Fruit fly (Drosophila melanogaster) whole organism, pupa: ENCODE results near the gene gammaCOP.

Experiments
- CG10348 ChIP-seq: fragments of 200-800 bp; sonication (Bioruptor generic); IDR thresholded peaks from 2 replicates; pipeline ENCODE4 v1.3.6; 2022; ENCODE audit warnings: missing biosample characterization, missing genetic modification characterization
- CG12605 ChIP-seq: fragments of 200-800 bp; sonication (Bioruptor generic); IDR thresholded peaks from 2 replicates; pipeline ENCODE4 v1.3.6; 2022; ENCODE audit warnings: missing biosample characterization, missing genetic modification characterization
- CG13204 ChIP-seq: fragments of 200-800 bp; sonication (Bioruptor generic); optimal IDR thresholded peaks from 2 replicates; lab custom pipeline; 2018; ENCODE audit warnings: missing biosample characterization, mild to moderate bottlenecking, missing genetic modification characterization, moderate library complexity
- CG14655 ChIP-seq: fragments of 200-800 bp; sonication (Bioruptor generic); optimal IDR thresholded peaks from 3 replicates; lab custom pipeline; 2017; ENCODE audit warnings: mild to moderate bottlenecking, missing biosample characterization, missing genetic modification reagents, missing genetic modification characterization
- CG15710 ChIP-seq: fragments of 200-800 bp; sonication (Bioruptor generic); optimal IDR thresholded peaks from 2 replicates; lab custom pipeline; 2018; ENCODE audit warnings: missing biosample characterization, mild to moderate bottlenecking, missing genetic modification characterization, moderate library complexity
- CG17806 ChIP-seq: fragments of 200-800 bp; sonication (Bioruptor generic); optimal IDR thresholded peaks from 2 replicates; lab custom pipeline; 2018; ENCODE audit warnings: missing biosample characterization, mild to moderate bottlenecking, missing genetic modification characterization, moderate library complexity
- CG32121 ChIP-seq: fragments of 200-800 bp; sonication (Bioruptor generic); IDR thresholded peaks from 2 replicates; pipeline ENCODE4 v1.3.6; 2022; ENCODE audit warnings: missing biosample characterization, missing genetic modification characterization
- CG34367 ChIP-seq: fragments of 200-800 bp; sonication (Bioruptor generic); optimal IDR thresholded peaks from 2 replicates; lab custom pipeline; 2018; ENCODE audit warnings: missing biosample characterization, mild to moderate bottlenecking, missing genetic modification characterization
- CG4496 ChIP-seq: fragments of 200-800 bp; sonication (Bioruptor generic); IDR thresholded peaks from 3 replicates; pipeline ENCODE4 v1.3.6; 2022; ENCODE audit warnings: missing biosample characterization, missing genetic modification characterization
- CG8159 ChIP-seq: fragments of 200-800 bp; sonication (Bioruptor generic); optimal IDR thresholded peaks from 3 replicates; lab custom pipeline; 2018; ENCODE audit warnings: missing biosample characterization, mild to moderate bottlenecking, missing genetic modification characterization, moderate library complexity
- CG8301 ChIP-seq: fragments of 200-800 bp; sonication (Bioruptor generic); optimal IDR thresholded peaks from 2 replicates; lab custom pipeline; 2018; ENCODE audit warnings: missing biosample characterization, mild to moderate bottlenecking, missing genetic modification characterization
- CG9948 ChIP-seq: fragments of 200-800 bp; sonication (Bioruptor generic); optimal IDR thresholded peaks from 2 replicates; lab custom pipeline; 2018; ENCODE audit warnings: missing biosample characterization, mild to moderate bottlenecking, missing genetic modification characterization, moderate library complexity
- D1 ChIP-seq: fragments of 200-800 bp; sonication (Bioruptor generic); optimal IDR thresholded peaks from 2 replicates; lab custom pipeline; 2018; ENCODE audit warnings: missing biosample characterization, mild to moderate bottlenecking, missing genetic modification characterization, moderate library complexity
- EcR ChIP-seq: fragments of 200-800 bp; sonication (Bioruptor generic); optimal IDR thresholded peaks from 3 replicates; lab custom pipeline; 2019; ENCODE audit warnings: missing biosample characterization, missing genetic modification characterization, mild to moderate bottlenecking, moderate library complexity, missing genetic modification reagents
- Ets98B ChIP-seq: fragments of 200-800 bp; sonication (Bioruptor generic); IDR thresholded peaks from 2 replicates; pipeline ENCODE4 v1.3.6; 2022; ENCODE audit warnings: missing biosample characterization, missing genetic modification characterization
- Pif1A ChIP-seq: fragments of 200-800 bp; sonication (Bioruptor generic); optimal IDR thresholded peaks from 3 replicates; lab custom pipeline; 2016; ENCODE audit warnings: missing biosample characterization, missing genetic modification characterization
- Pif1B ChIP-seq: fragments of 200-800 bp; sonication (Bioruptor generic); optimal IDR thresholded peaks from 3 replicates; lab custom pipeline; 2016; ENCODE audit warnings: missing biosample characterization, missing genetic modification characterization
- Snoo ChIP-seq: fragments of 200-800 bp; sonication (Bioruptor generic); optimal IDR thresholded peaks from 3 replicates; lab custom pipeline; 2017; ENCODE audit warnings: missing biosample characterization, mild to moderate bottlenecking, missing genetic modification characterization, inconsistent platforms
- fd96Ca ChIP-seq: fragments of 200-800 bp; sonication (Bioruptor generic); IDR thresholded peaks from 3 replicates; pipeline ENCODE4 v1.3.6; 2022; ENCODE audit warnings: missing biosample characterization, missing genetic modification characterization
- gl ChIP-seq: fragments of 200-800 bp; sonication (Bioruptor generic); optimal IDR thresholded peaks from 2 replicates; lab custom pipeline; 2018; ENCODE audit warnings: missing biosample characterization, mild to moderate bottlenecking, missing genetic modification characterization
- rn ChIP-seq: fragments of 200-800 bp; sonication (Bioruptor generic); IDR thresholded peaks from 2 replicates; pipeline ENCODE4 v1.3.6; 2022; ENCODE audit warnings: missing biosample characterization, missing genetic modification characterization

The gammaCOP gene

DNA sequence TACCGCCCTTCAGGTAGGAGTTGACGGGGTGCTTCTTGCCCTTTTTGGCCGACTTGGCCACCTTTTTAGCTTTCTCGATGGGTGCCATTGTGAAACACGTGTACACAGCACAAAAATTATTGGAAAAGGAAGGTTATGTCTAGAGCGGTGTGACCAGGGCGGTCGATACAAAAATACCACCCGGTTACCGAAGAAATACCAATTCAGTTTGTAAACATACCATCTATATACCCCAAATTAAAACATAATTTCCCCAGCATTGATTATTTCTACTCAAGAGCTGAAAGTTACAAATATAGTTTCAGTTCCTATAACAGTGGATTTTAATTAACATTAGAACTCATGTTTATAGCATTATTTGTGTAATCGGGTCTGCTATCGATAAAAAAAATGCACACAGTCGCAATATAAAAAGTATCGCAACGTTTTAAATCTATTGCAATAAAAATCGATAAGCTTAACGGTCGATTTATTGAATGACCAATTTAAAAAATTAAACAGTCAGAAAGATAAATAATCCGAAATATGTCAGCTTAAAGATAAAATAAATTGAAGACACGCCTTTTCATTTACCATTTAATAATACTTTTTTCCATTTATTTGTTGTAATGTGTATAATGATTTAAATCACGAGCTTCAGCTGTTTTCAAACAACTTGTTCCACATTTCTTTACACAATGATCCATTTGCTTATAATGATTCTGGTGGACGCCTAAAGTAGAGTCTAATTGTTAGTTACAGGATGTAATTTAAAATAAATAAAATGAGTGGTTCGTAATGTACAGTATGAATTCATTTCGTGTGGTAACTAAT, 24.3 kb downstream of the gammaCOP start, which contains the start of gene RpL6:
Gene RpL6, minus strand, starts transcription at position 134 of the 813 bp plus-strand sequence.
- TF ChIP-seq CG32121 (GFP tag; lab: Robert Waterston, UW), result no peak
- TF ChIP-seq Pif1A (GFP tag; lab: Kevin White, UChicago), result no peak
- TF ChIP-seq gl (tag; lab: Kevin White, UChicago), result no peak
- TF ChIP-seq CG15710, result no peak
- TF ChIP-seq Pif1B (GFP tag; lab: Kevin White, UChicago), result no peak
- no peak for TF ChIP-seq Snoo (tag; lab: Kevin White, UChicago)
- TF ChIP-seq CG8159, result no peak
- TF ChIP-seq CG12605, result no peak
- TF ChIP-seq D1 (tag; lab: Kevin White, UChicago), result no peak
- TF ChIP-seq CG14655 (GFP tag; lab: Kevin White, UChicago), result no peak
- no peak for TF ChIP-seq Ets98B (GFP tag; lab: Robert Waterston, UW)
- no peak for TF ChIP-seq rn

- TF ChIP-seq CG13204 (GFP tag; lab: Kevin White, UChicago) (no peak), CG15710 (no peak), CG14655 (GFP tag; lab: Kevin White, UChicago) (no peak)
Measured at dm6 chr3R:31597736-31598431, 25.9 kb downstream of the gammaCOP start.

dm6 chr3R:31599538-31600313, 27.8 kb downstream of the gammaCOP start:
- TF ChIP-seq CG4496 (0 out of 3 replicates have a peak, but pooled peaks have one; percentile 17), CG32121 (GFP tag; lab: Robert Waterston, UW) (no peak)

DNA sequence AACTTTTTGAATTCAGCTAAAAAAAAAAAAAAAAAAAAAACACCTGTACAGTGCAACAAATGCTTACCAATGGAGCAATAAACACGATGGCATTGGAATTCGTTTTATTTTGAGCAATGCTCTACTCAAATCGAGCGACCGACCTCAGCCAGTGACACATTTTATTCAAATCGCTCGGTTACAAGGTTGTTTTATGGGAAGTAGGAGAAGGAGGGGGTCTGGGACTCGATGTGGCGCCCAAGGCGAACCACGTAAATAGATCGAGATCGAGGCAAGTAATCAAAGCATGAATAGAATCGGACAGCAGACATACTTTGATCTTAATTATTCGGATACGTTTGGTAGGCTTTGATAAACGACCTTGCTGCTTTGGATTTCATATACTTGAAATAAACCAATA, 31.3 kb downstream of the gammaCOP start:
- TF ChIP-seq fd96Ca (0 out of 3 replicates have a peak, but pooled peaks have one; percentile 28), D1 (tag; lab: Kevin White, UChicago) (no peak), CG10348 (GFP tag; lab: Robert Waterston, UW) (no peak)

dm6 chr3R:31603655-31604054, 31.7 kb downstream of the gammaCOP start:
- TF ChIP-seq CG9948 (tag; lab: Kevin White, UChicago) (no peak), CG15710 (no peak), CG8159 (no peak), CG17806 (no peak), CG34367 (tag; lab: Kevin White, UChicago) (no peak), EcR (GFP tag; lab: Kevin White, UChicago) (no peak)

DNA sequence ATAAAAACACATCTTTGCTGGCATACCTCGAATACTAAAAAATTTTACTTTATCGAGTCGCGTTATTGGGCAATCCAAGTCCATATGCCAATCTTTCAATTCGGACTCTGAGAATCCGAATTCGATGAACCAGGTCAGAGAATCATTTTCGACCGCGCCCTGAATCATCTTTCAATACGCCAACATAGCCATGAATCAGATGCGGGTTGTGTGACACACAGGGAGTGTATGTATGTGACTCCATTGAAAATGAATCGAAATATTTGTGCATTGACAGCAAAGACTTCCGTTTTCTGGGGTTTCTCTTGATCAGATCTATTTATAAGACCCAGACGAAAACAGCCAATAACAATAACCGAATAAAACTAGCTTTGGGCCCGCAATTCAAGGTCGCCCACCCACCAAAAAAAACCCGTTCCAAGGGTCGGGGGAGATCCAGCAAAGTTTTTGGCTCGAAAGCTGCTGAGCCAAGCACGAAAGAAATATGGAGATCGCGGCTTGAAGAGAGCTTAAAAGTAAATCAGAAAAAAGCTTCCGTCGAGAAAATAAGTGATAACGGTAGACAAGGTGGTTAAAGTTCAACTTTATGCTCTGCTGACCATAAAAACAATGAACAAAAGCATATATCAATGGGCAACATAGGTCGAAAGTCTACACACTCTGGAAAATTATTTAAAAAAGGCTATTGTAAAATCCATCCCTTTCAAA, 32.6 kb downstream of the gammaCOP start:
- TF ChIP-seq D1 (tag; lab: Kevin White, UChicago), result no peak
- no peak for TF ChIP-seq rn
- no peak for TF ChIP-seq CG15710
- no peak for TF ChIP-seq CG12605
- no peak for TF ChIP-seq CG10348 (GFP tag; lab: Robert Waterston, UW)
- TF ChIP-seq Pif1B (GFP tag; lab: Kevin White, UChicago), result no peak
- TF ChIP-seq Ets98B (GFP tag; lab: Robert Waterston, UW), result no peak

DNA sequence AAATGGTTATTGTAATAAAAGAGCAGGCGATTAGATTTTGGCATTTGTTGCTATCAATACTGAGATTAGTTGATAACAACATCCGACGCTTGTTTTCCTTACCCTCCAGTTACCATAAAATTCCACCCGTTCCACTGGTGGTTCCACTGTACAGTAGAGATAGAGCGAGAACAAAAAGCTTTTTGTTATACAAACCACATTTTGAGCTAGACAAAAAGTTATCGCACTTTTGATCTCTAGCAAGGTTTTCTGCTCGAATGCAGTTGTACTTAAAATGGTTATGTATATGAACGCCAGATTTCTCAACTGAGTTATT, 33.1 kb downstream of the gammaCOP start:
- TF ChIP-seq CG32121 (GFP tag; lab: Robert Waterston, UW) (no peak), CG34367 (tag; lab: Kevin White, UChicago) (no peak), D1 (tag; lab: Kevin White, UChicago) (no peak), CG14655 (GFP tag; lab: Kevin White, UChicago) (no peak), rn (no peak), gl (tag; lab: Kevin White, UChicago) (no peak), fd96Ca (no peak), CG17806 (no peak), CG8301 (tag; lab: Kevin White, UChicago) (no peak), CG4496 (no peak), CG8159 (no peak), CG13204 (GFP tag; lab: Kevin White, UChicago) (no peak), Snoo (tag; lab: Kevin White, UChicago) (no peak), CG15710 (no peak), CG12605 (no peak), CG9948 (tag; lab: Kevin White, UChicago) (no peak), Pif1A (GFP tag; lab: Kevin White, UChicago) (no peak), Pif1B (GFP tag; lab: Kevin White, UChicago) (no peak), EcR (GFP tag; lab: Kevin White, UChicago) (no peak), Ets98B (GFP tag; lab: Robert Waterston, UW) (no peak)
